Worm (Caenorhabditis elegans) whole organism, L2 larva: ENCODE data around the gene srbc-16.

Source experiments
- alr-1 ChIP-seq: fragments of 150-350 bp; optimal IDR thresholded peaks from 2 replicates; lab custom pipeline; 2014; ENCODE audit warnings: missing biosample characterization, missing genetic modification characterization
- ceh-82 ChIP-seq: fragments of 150-350 bp; optimal IDR thresholded peaks from 2 replicates; lab custom pipeline; 2014; ENCODE audit warnings: missing biosample characterization, missing genetic modification characterization
- lin-13 ChIP-seq: fragments of 150-350 bp; optimal IDR thresholded peaks from 2 replicates; lab custom pipeline; 2014; ENCODE audit warnings: missing biosample characterization, missing genetic modification reagents, missing genetic modification characterization
- lin-39 ChIP-seq: fragments of 150-350 bp; optimal IDR thresholded peaks from 2 replicates; lab custom pipeline; 2014; ENCODE audit warnings: missing biosample characterization, missing genetic modification reagents, missing genetic modification characterization
- mdl-1 ChIP-seq, 2 experiments: fragments of 150-350 bp in 1 of 2; sonication (generic microtip) in 1 of 2; optimal IDR thresholded peaks; 2 replicates each; lab custom pipeline; 2017; ENCODE audit warnings: missing biosample characterization in 2 of 2, missing genetic modification characterization in 2 of 2
- skn-1 ChIP-seq: sonication (generic microtip); optimal IDR thresholded peaks from 2 replicates; lab custom pipeline; 2017; ENCODE audit warnings: missing biosample characterization, missing genetic modification characterization
- unc-39 ChIP-seq: fragments of 150-350 bp; optimal IDR thresholded peaks from 2 replicates; lab custom pipeline; 2014; ENCODE audit warnings: missing biosample characterization, missing genetic modification characterization
- ztf-11 ChIP-seq: sonication (generic microtip); optimal IDR thresholded peaks from 2 replicates; lab custom pipeline; 2017; ENCODE audit warnings: missing biosample characterization, missing genetic modification characterization

- TF ChIP-seq skn-1 (no peak), ztf-11 (tag; lab: Kevin White, UChicago) (no peak), unc-39 (no peak), lin-39 (no peak), ceh-82 (tag; lab: Kevin White, UChicago) (no peak), lin-13 (GFP tag; lab: Kevin White, UChicago) (no peak), alr-1 (no peak), mdl-1 (tag; optimal IDR thresholded peaks at IDR 0.05; lab: Kevin White, UChicago) (no peak)
Measured at ce11 chrV:2206801-2207200, 25.0 kb downstream of the srbc-16 start, which contains the start of gene svh-11.
